Worm (Caenorhabditis elegans) whole organism, L3 larva: ENCODE data around the gene srw-134.

ENCODE experiments used
- daf-12 ChIP-seq: fragments of 150-350 bp; optimal IDR thresholded peaks from 2 replicates; lab custom pipeline; 2014; ENCODE audit warnings: missing biosample characterization, missing genetic modification reagents, missing genetic modification characterization
- jun-1 ChIP-seq: fragments of 150-350 bp; optimal IDR thresholded peaks from 2 replicates; lab custom pipeline; 2014; ENCODE audit warnings: missing biosample characterization, missing genetic modification reagents, missing genetic modification characterization
- nhr-76 ChIP-seq: fragments of 150-350 bp; sonication (generic microtip); optimal IDR thresholded peaks from 5 replicates; lab custom pipeline; 2014; ENCODE audit warnings: missing biosample characterization, missing genetic modification characterization
- snpc-4 ChIP-seq: fragments of 150-350 bp; optimal IDR thresholded peaks from 2 replicates; lab custom pipeline; 2014; ENCODE audit warnings: missing biosample characterization, missing genetic modification characterization

ce11 chrV:4122415-4122814 is 10.0 kb upstream of the srw-134 start, which contains the start of gene phat-5:
- no peak for TF ChIP-seq nhr-76 (tag; lab: Kevin White, UChicago)
- no peak for TF ChIP-seq daf-12 (tag; lab: Kevin White, UChicago)
- TF ChIP-seq jun-1 (tag; lab: Kevin White, UChicago), result no peak
- TF ChIP-seq snpc-4 (tag; lab: Kevin White, UChicago), result no peak
